Worm (Caenorhabditis elegans) whole organism, mixed stage, embryonic: ENCODE results near the gene K09E9.7.

Experiments used
- bed-3 ChIP-seq: fragments of 200-800 bp; sonication (Bioruptor generic); optimal IDR thresholded peaks from 3 replicates; lab custom pipeline; 2018; ENCODE audit warnings: mild to moderate bottlenecking, missing genetic modification characterization, moderate library complexity, missing compliant biosample characterization
- blmp-1 ChIP-seq: fragments of 150-350 bp; optimal IDR thresholded peaks from 2 replicates; lab custom pipeline; 2014; ENCODE audit warnings: missing biosample characterization, missing genetic modification characterization
- ceh-39 ChIP-seq: fragments of 150-350 bp; optimal IDR thresholded peaks from 2 replicates; lab custom pipeline; 2014; ENCODE audit warnings: missing biosample characterization, missing genetic modification characterization
- ceh-43 ChIP-seq: fragments of 200-800 bp; sonication (Bioruptor generic); optimal IDR thresholded peaks from 2 replicates; lab custom pipeline; 2018; ENCODE audit warnings: mild to moderate bottlenecking, missing genetic modification characterization, moderate library complexity, missing compliant biosample characterization
- ceh-83 ChIP-seq: fragments of 200-800 bp; sonication (Bioruptor generic); optimal IDR thresholded peaks from 2 replicates; lab custom pipeline; 2018; ENCODE audit warnings: mild to moderate bottlenecking, missing genetic modification characterization, missing compliant biosample characterization
- ces-1 ChIP-seq: fragments of 150-350 bp; optimal IDR thresholded peaks from 2 replicates; lab custom pipeline; 2014; ENCODE audit warnings: missing biosample characterization, missing genetic modification reagents, missing genetic modification characterization
- cnd-1 ChIP-seq: fragments of 200-800 bp; sonication (Bioruptor generic); optimal IDR thresholded peaks from 2 replicates; lab custom pipeline; 2018; ENCODE audit warnings: mild to moderate bottlenecking, missing genetic modification characterization, missing compliant biosample characterization
- drap-1 ChIP-seq: fragments of 200-800 bp; sonication (Bioruptor generic); optimal IDR thresholded peaks from 3 replicates; lab custom pipeline; 2018; ENCODE audit warnings: mild to moderate bottlenecking, missing genetic modification characterization, missing compliant biosample characterization
- elt-1 ChIP-seq: sonication (generic microtip); optimal IDR thresholded peaks from 2 replicates; lab custom pipeline; 2017; ENCODE audit warnings: missing genetic modification characterization, mild to moderate bottlenecking, missing compliant biosample characterization, antibody characterized with exemption, moderate library complexity, borderline replicate concordance; ENCODE audit not compliant: insufficient read depth
- flh-1 ChIP-seq: fragments of 200-800 bp; sonication (Bioruptor generic); optimal IDR thresholded peaks from 2 replicates; lab custom pipeline; 2018; ENCODE audit warnings: mild to moderate bottlenecking, missing genetic modification characterization, moderate library complexity, missing compliant biosample characterization
- ham-2 ChIP-seq: fragments of 200-800 bp; sonication (Bioruptor generic); optimal IDR thresholded peaks from 2 replicates; lab custom pipeline; 2018; ENCODE audit warnings: mild to moderate bottlenecking, missing genetic modification characterization, missing compliant biosample characterization
- hlh-1 ChIP-seq: fragments of 150-350 bp; optimal IDR thresholded peaks from 2 replicates; lab custom pipeline; 2014; ENCODE audit warnings: missing biosample characterization, missing genetic modification reagents, missing genetic modification characterization
- lin-13 ChIP-seq: fragments of 150-350 bp; optimal IDR thresholded peaks from 2 replicates; lab custom pipeline; 2014; ENCODE audit warnings: missing biosample characterization, missing genetic modification characterization
- lsy-2 ChIP-seq: fragments of 150-350 bp; optimal IDR thresholded peaks from 2 replicates; lab custom pipeline; 2014; ENCODE audit warnings: missing biosample characterization, missing genetic modification characterization
- mab-5 ChIP-seq: fragments of 150-350 bp; optimal IDR thresholded peaks from 2 replicates; lab custom pipeline; 2014; ENCODE audit warnings: missing biosample characterization, missing genetic modification characterization
- mep-1 ChIP-seq: fragments of 150-350 bp; optimal IDR thresholded peaks from 2 replicates; lab custom pipeline; 2017; ENCODE audit warnings: missing biosample characterization, missing genetic modification reagents, missing genetic modification characterization, inconsistent platforms
- mls-2 ChIP-seq: sonication (generic microtip); optimal IDR thresholded peaks from 2 replicates; lab custom pipeline; 2016; ENCODE audit warnings: mild to moderate bottlenecking, missing genetic modification characterization, moderate library complexity, missing compliant biosample characterization
- nhr-12 ChIP-seq: fragments of 150-350 bp; optimal IDR thresholded peaks from 2 replicates; lab custom pipeline; 2014; ENCODE audit warnings: missing biosample characterization, missing genetic modification characterization
- nhr-2 ChIP-seq: fragments of 150-350 bp; optimal IDR thresholded peaks from 2 replicates; lab custom pipeline; 2014; ENCODE audit warnings: missing biosample characterization, missing genetic modification characterization
- nhr-237 ChIP-seq: fragments of 150-350 bp; optimal IDR thresholded peaks from 2 replicates; lab custom pipeline; 2014; ENCODE audit warnings: missing biosample characterization, missing genetic modification characterization
- nhr-28 ChIP-seq: fragments of 150-350 bp; optimal IDR thresholded peaks from 2 replicates; lab custom pipeline; 2014; ENCODE audit warnings: missing biosample characterization, missing genetic modification characterization
- nhr-76 ChIP-seq: sonication (generic microtip); optimal IDR thresholded peaks from 2 replicates; lab custom pipeline; 2017; ENCODE audit warnings: missing biosample characterization, missing genetic modification characterization
- pha-4 ChIP-seq: fragments of 150-350 bp; optimal IDR thresholded peaks from 2 replicates; lab custom pipeline; 2018; ENCODE audit warnings: missing biosample characterization, missing genetic modification reagents, missing genetic modification characterization
- snpc-4 ChIP-seq: fragments of 150-350 bp; optimal IDR thresholded peaks from 2 replicates; lab custom pipeline; 2014; ENCODE audit warnings: missing biosample characterization, missing genetic modification characterization
- sptf-1 ChIP-seq: sonication (generic microtip); optimal IDR thresholded peaks from 2 replicates; lab custom pipeline; 2017; ENCODE audit warnings: mild to moderate bottlenecking, missing genetic modification characterization, moderate library complexity, missing compliant biosample characterization
- tbx-8 ChIP-seq: fragments of 200-800 bp; sonication (Bioruptor generic); optimal IDR thresholded peaks from 2 replicates; lab custom pipeline; 2018; ENCODE audit warnings: mild to moderate bottlenecking, missing genetic modification characterization, moderate library complexity, missing compliant biosample characterization
- unc-120 ChIP-seq: sonication (generic microtip); optimal IDR thresholded peaks from 2 replicates; lab custom pipeline; 2017; ENCODE audit warnings: missing genetic modification characterization, missing compliant biosample characterization; ENCODE audit not compliant: poor library complexity, severe bottlenecking
- unc-62 ChIP-seq: fragments of 150-350 bp; optimal IDR thresholded peaks from 2 replicates; lab custom pipeline; 2014; ENCODE audit warnings: missing biosample characterization, missing genetic modification reagents, missing genetic modification characterization
- zip-8 ChIP-seq: fragments of 150-350 bp; optimal IDR thresholded peaks from 2 replicates; lab custom pipeline; 2014; ENCODE audit warnings: missing biosample characterization, missing genetic modification characterization
- ztf-11 ChIP-seq: fragments of 150-350 bp; optimal IDR thresholded peaks from 2 replicates; lab custom pipeline; 2014; ENCODE audit warnings: missing biosample characterization, missing genetic modification characterization

K09E9.7 gene

ce11 chrX:15613745-15614229 is 26.9 kb upstream of the K09E9.7 start, which contains the start of gene K09E9.3:
K09E9.3 (minus strand) TSS chrX:15613795.
- TF ChIP-seq sptf-1 (tag; lab: Kevin White, UChicago) (no peak), hlh-1 (tag; lab: Kevin White, UChicago) (peak; percentile 67)
- TF ChIP-seq, all 35 proteins: peak for 1

ce11 chrX:15616443-15616842 is 24.3 kb upstream of the K09E9.7 start, which contains the start of gene ergi-3:
ergi-3 (minus strand) TSS chrX:15616753.
- TF ChIP-seq bed-3 (GFP tag; lab: Kevin White, UChicago) (no peak), lin-13 (tag; lab: Kevin White, UChicago) (peak; percentile 3), hlh-1 (tag; lab: Kevin White, UChicago) (peak; percentile 37), ceh-83 (GFP tag; lab: Kevin White, UChicago) (no peak), unc-62 (GFP tag; lab: Kevin White, UChicago) (peak; percentile 87), ceh-39 (tag; lab: Kevin White, UChicago) (no peak), pha-4 (peak; percentile 58), nhr-237 (tag; lab: Kevin White, UChicago) (peak; percentile 37), cnd-1 (tag; lab: Kevin White, UChicago) (no peak), lsy-2 (tag; lab: Kevin White, UChicago) (peak; percentile 32), snpc-4 (tag; lab: Kevin White, UChicago) (no peak), ham-2 (GFP tag; lab: Kevin White, UChicago) (no peak), nhr-28 (tag; lab: Kevin White, UChicago) (no peak), sptf-1 (tag; lab: Kevin White, UChicago) (no peak), zip-8 (tag; lab: Kevin White, UChicago) (no peak), blmp-1 (tag; lab: Kevin White, UChicago) (peak; percentile 27), mab-5 (no peak), ztf-11 (tag; lab: Kevin White, UChicago) (no peak), mep-1 (tag; lab: Kevin White, UChicago) (peak; percentile 89), ceh-43 (GFP tag; lab: Kevin White, UChicago) (no peak), ces-1 (GFP tag; lab: Kevin White, UChicago) (peak; percentile 94)

ce11 chrX:15617168-15617567 is 23.5 kb upstream of the K09E9.7 start:
- TF ChIP-seq tbx-8 (GFP tag; lab: Kevin White, UChicago) (no peak), bed-3 (GFP tag; lab: Kevin White, UChicago) (no peak), lsy-2 (tag; lab: Kevin White, UChicago) (no peak), nhr-2 (no peak), flh-1 (GFP tag; lab: Kevin White, UChicago) (no peak), ham-2 (GFP tag; lab: Kevin White, UChicago) (no peak), drap-1 (GFP tag; lab: Kevin White, UChicago) (no peak), hlh-1 (tag; lab: Kevin White, UChicago) (no peak), ces-1 (GFP tag; lab: Kevin White, UChicago) (peak; percentile 60), ceh-43 (GFP tag; lab: Kevin White, UChicago) (no peak), sptf-1 (tag; lab: Kevin White, UChicago) (no peak), nhr-28 (tag; lab: Kevin White, UChicago) (no peak), nhr-76 (tag; lab: Kevin White, UChicago) (no peak), unc-120 (peak; percentile 29), mab-5 (no peak), mep-1 (tag; lab: Kevin White, UChicago) (no peak), elt-1 (no peak)

DNA sequence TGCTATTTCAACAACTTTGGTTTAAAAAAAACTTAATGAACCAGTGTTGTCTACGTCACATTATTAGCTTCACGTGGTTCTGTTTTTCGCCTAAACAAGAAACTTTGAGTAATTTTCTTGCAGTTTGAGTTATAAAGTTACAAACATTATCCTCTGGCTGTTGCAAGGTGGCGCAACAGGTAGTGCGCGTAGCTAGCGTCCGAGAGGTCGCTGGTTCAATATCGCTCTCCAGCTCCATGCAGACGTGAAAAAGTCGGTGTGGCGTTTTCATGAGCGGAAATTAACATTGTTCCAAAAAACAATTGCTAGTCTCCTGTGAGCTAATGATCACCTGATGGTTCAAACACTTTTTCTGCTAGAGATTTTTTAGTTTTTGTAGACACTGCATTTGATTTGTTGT is 21.4 kb upstream of the K09E9.7 start:
- TF ChIP-seq elt-1 (no peak), unc-120 (no peak)

- TF ChIP-seq mls-2 (tag; lab: Kevin White, UChicago) (no peak), blmp-1 (tag; lab: Kevin White, UChicago) (no peak), nhr-12 (no peak), mep-1 (tag; lab: Kevin White, UChicago) (no peak), pha-4 (no peak)
Observed at ce11 chrX:15620200-15620599, 20.5 kb upstream of the K09E9.7 start, which contains the start of gene K09E9.1. K09E9.1 (plus strand) TSS chrX:15620500.
